Fruit fly (Drosophila melanogaster) whole organism, embryonic: Measurements from ENCODE around the gene CG43707.
A peak's percentile ranks its signal among the peaks of the same experiment; 100 is the strongest.

Experiments
- Bgb ChIP-seq: fragments of 200-800 bp; sonication (Bioruptor generic); IDR thresholded peaks from 2 replicates; pipeline ENCODE4 v1.3.6; 2022; ENCODE audit warnings: missing biosample characterization, missing genetic modification characterization; ENCODE audit not compliant: partially characterized antibody
- BtbVII ChIP-seq: fragments of 200-800 bp; sonication (Bioruptor generic); optimal IDR thresholded peaks from 3 replicates; lab custom pipeline; 2017; ENCODE audit warnings: missing biosample characterization, mild to moderate bottlenecking, missing genetic modification characterization
- CG10209 ChIP-seq: fragments of 200-800 bp; sonication (Bioruptor generic); optimal IDR thresholded peaks from 3 replicates; lab custom pipeline; 2017; ENCODE audit warnings: missing biosample characterization, mild to moderate bottlenecking, missing genetic modification characterization, missing genetic modification reagents
- CG10959 ChIP-seq: fragments of 200-800 bp; sonication (Bioruptor generic); IDR thresholded peaks from 2 replicates; pipeline ENCODE4 v1.3.6; 2022; ENCODE audit warnings: missing biosample characterization, missing genetic modification characterization
- CG11247 ChIP-seq: fragments of 200-800 bp; sonication (Bioruptor generic); IDR thresholded peaks from 2 replicates; pipeline ENCODE4 v1.3.6; 2022; ENCODE audit warnings: missing biosample characterization, missing genetic modification characterization
- CG12391 ChIP-seq: fragments of 200-800 bp; sonication (Bioruptor generic); optimal IDR thresholded peaks from 3 replicates; lab custom pipeline; 2018; ENCODE audit warnings: missing biosample characterization, mild to moderate bottlenecking, missing genetic modification characterization, moderate library complexity
- CG14965 ChIP-seq: fragments of 200-800 bp; sonication (Bioruptor generic); optimal IDR thresholded peaks from 2 replicates; lab custom pipeline; 2016; ENCODE audit warnings: missing biosample characterization, missing genetic modification characterization, borderline replicate concordance
- CG15073 ChIP-seq: fragments of 200-800 bp; sonication (Bioruptor generic); optimal IDR thresholded peaks from 2 replicates; lab custom pipeline; 2016; ENCODE audit warnings: missing biosample characterization, missing genetic modification characterization
- CG15269 ChIP-seq: fragments of 200-800 bp; sonication (Bioruptor generic); optimal IDR thresholded peaks from 2 replicates; lab custom pipeline; 2018; ENCODE audit warnings: missing biosample characterization, mild to moderate bottlenecking, missing genetic modification characterization, moderate library complexity
- CG1647 ChIP-seq: fragments of 200-800 bp; sonication (Bioruptor generic); optimal IDR thresholded peaks from 3 replicates; lab custom pipeline; 2016; ENCODE audit warnings: missing biosample characterization, missing genetic modification characterization
- CG17361 ChIP-seq: fragments of 200-800 bp; sonication (Bioruptor generic); IDR thresholded peaks from 3 replicates; pipeline ENCODE4 v1.3.6; 2022; ENCODE audit warnings: missing biosample characterization, missing genetic modification characterization
- CG17385 ChIP-seq: fragments of 200-800 bp; sonication (Bioruptor generic); optimal IDR thresholded peaks from 3 replicates; lab custom pipeline; 2018; ENCODE audit warnings: missing biosample characterization, mild to moderate bottlenecking, missing genetic modification characterization
- CG2199 ChIP-seq: fragments of 200-800 bp; sonication (Bioruptor generic); IDR thresholded peaks from 3 replicates; pipeline ENCODE4 v1.3.6; 2022; ENCODE audit warnings: missing biosample characterization, missing genetic modification characterization
- CG30403 ChIP-seq: fragments of 200-800 bp; sonication (Bioruptor generic); optimal IDR thresholded peaks from 3 replicates; lab custom pipeline; 2016; ENCODE audit warnings: missing biosample characterization, missing genetic modification characterization
- CG3726 ChIP-seq: fragments of 200-800 bp; sonication (Bioruptor generic); IDR thresholded peaks from 3 replicates; pipeline ENCODE4, ENCODE4 v1.3.6; 2022; ENCODE audit warnings: missing biosample characterization, missing genetic modification characterization
- CG3847 ChIP-seq: fragments of 200-800 bp; sonication (Bioruptor generic); IDR thresholded peaks from 2 replicates; pipeline ENCODE4 v1.3.6; 2022; ENCODE audit warnings: missing biosample characterization, missing genetic modification characterization
- CG3995 ChIP-seq: fragments of 200-800 bp; sonication (Bioruptor generic); optimal IDR thresholded peaks from 3 replicates; lab custom pipeline; 2016; ENCODE audit warnings: missing biosample characterization, missing genetic modification characterization
- CG4328 ChIP-seq: fragments of 200-800 bp; sonication (Bioruptor generic); optimal IDR thresholded peaks from 3 replicates; lab custom pipeline; 2017; ENCODE audit warnings: missing biosample characterization, missing genetic modification reagents, missing genetic modification characterization
- CG4404 ChIP-seq: fragments of 200-800 bp; sonication (Bioruptor generic); IDR thresholded peaks from 2 replicates; pipeline ENCODE4 v1.3.6; 2022; ENCODE audit warnings: missing biosample characterization, missing genetic modification characterization
- CG4424 ChIP-seq: fragments of 200-800 bp; sonication (Bioruptor generic); optimal IDR thresholded peaks from 3 replicates; lab custom pipeline; 2016; ENCODE audit warnings: missing biosample characterization, missing genetic modification characterization
- CG6683 ChIP-seq: fragments of 200-800 bp; sonication (Bioruptor generic); optimal IDR thresholded peaks from 2 replicates; lab custom pipeline; 2017; ENCODE audit warnings: missing biosample characterization, mild to moderate bottlenecking, missing genetic modification characterization, missing genetic modification reagents
- CG7556 ChIP-seq: fragments of 200-800 bp; sonication (Bioruptor generic); optimal IDR thresholded peaks from 2 replicates; lab custom pipeline; 2017; ENCODE audit warnings: missing biosample characterization, mild to moderate bottlenecking, missing genetic modification characterization
- CG8765 ChIP-seq: fragments of 200-800 bp; sonication (Bioruptor generic); IDR thresholded peaks from 2 replicates; pipeline ENCODE4 v1.3.6; 2022; ENCODE audit warnings: missing biosample characterization, missing genetic modification characterization
- HLH3B ChIP-seq: fragments of 200-800 bp; sonication (Bioruptor generic); IDR thresholded peaks from 2 replicates; pipeline ENCODE4 v1.3.6; 2022; ENCODE audit warnings: missing biosample characterization, missing genetic modification characterization
- Hmr ChIP-seq: fragments of 200-800 bp; sonication (Bioruptor generic); optimal IDR thresholded peaks from 3 replicates; lab custom pipeline; 2017; ENCODE audit warnings: mild to moderate bottlenecking, missing biosample characterization, missing genetic modification reagents, missing genetic modification characterization
- Hsf ChIP-seq: fragments of 200-800 bp; sonication (Bioruptor generic); optimal IDR thresholded peaks from 3 replicates; lab custom pipeline; 2016; ENCODE audit warnings: missing biosample characterization, missing genetic modification characterization
- MTF-1 ChIP-seq: fragments of 200-800 bp; sonication (Bioruptor generic); optimal IDR thresholded peaks from 2 replicates; lab custom pipeline; 2018; ENCODE audit warnings: missing biosample characterization, mild to moderate bottlenecking, missing genetic modification characterization, borderline replicate concordance
- Mrtf ChIP-seq: fragments of 200-800 bp; sonication (Bioruptor generic); IDR thresholded peaks from 3 replicates; pipeline ENCODE4 v1.3.6; 2022; ENCODE audit warnings: missing biosample characterization, missing genetic modification characterization
- Nf-YA ChIP-seq: fragments of 200-800 bp; sonication (Bioruptor generic); IDR thresholded peaks from 2 replicates; pipeline ENCODE4 v1.3.6; 2022; ENCODE audit warnings: missing biosample characterization, missing genetic modification characterization
- amos ChIP-seq: fragments of 200-800 bp; sonication (Bioruptor generic); IDR thresholded peaks from 2 replicates; pipeline ENCODE4 v1.3.6; 2022; ENCODE audit warnings: missing biosample characterization, missing genetic modification characterization; ENCODE audit not compliant: partially characterized antibody
- bcd ChIP-seq: fragments of 200-800 bp; sonication (Bioruptor generic); optimal IDR thresholded peaks from 2 replicates; lab custom pipeline; 2017; ENCODE audit warnings: missing biosample characterization, mild to moderate bottlenecking, missing genetic modification characterization
- cato ChIP-seq: fragments of 200-800 bp; sonication (Bioruptor generic); optimal IDR thresholded peaks from 2 replicates; lab custom pipeline; 2016; ENCODE audit warnings: missing biosample characterization, missing genetic modification characterization, borderline replicate concordance
- chif ChIP-seq, 2 experiments: fragments of 200-800 bp; sonication (Bioruptor generic); optimal IDR thresholded peaks; 3 replicates each; lab custom pipeline; 2016; ENCODE audit warnings: missing biosample characterization in 2 of 2, missing genetic modification characterization in 2 of 2
- gce ChIP-seq: fragments of 200-800 bp; sonication (Bioruptor generic); IDR thresholded peaks from 3 replicates; pipeline ENCODE4 v1.3.6; 2022; ENCODE audit warnings: missing biosample characterization, missing genetic modification characterization
- gcm ChIP-seq: fragments of 200-800 bp; sonication (Bioruptor generic); optimal IDR thresholded peaks from 2 replicates; lab custom pipeline; 2019; ENCODE audit warnings: missing biosample characterization, mild to moderate bottlenecking, missing genetic modification characterization, moderate library complexity
- gsb ChIP-seq: fragments of 200-800 bp; sonication (Bioruptor generic); IDR thresholded peaks from 2 replicates; pipeline ENCODE4 v1.3.6; 2022; ENCODE audit warnings: missing biosample characterization, missing genetic modification characterization
- jumu ChIP-seq: fragments of 200-800 bp; sonication (Bioruptor generic); optimal IDR thresholded peaks from 3 replicates; lab custom pipeline; 2016; ENCODE audit warnings: missing biosample characterization, missing genetic modification characterization
- ken ChIP-seq: fragments of 200-800 bp; sonication (Bioruptor generic); IDR thresholded peaks from 3 replicates; pipeline ENCODE4 v1.3.6; 2022; ENCODE audit warnings: missing biosample characterization, missing genetic modification characterization
- lola ChIP-seq, 3 experiments: fragments of >200 bp in 2 of 3; fragments of 200-800 bp in 1 of 3; sonication (Bioruptor generic) in 1 of 3; optimal IDR thresholded peaks; 2 replicates each; lab custom pipeline; 2017 to 2019; ENCODE audit warnings: missing biosample characterization in 3 of 3, missing genetic modification characterization in 3 of 3, mild to moderate bottlenecking in 1 of 3, moderate library complexity in 1 of 3
- org-1 ChIP-seq: fragments of 200-800 bp; sonication (Bioruptor generic); optimal IDR thresholded peaks from 2 replicates; lab custom pipeline; 2017; ENCODE audit warnings: missing biosample characterization, missing genetic modification characterization
- pan ChIP-seq, 4 experiments: fragments of >200 bp in 3 of 4; fragments of 200-800 bp in 1 of 4; sonication (Bioruptor generic) in 1 of 4; optimal IDR thresholded peaks in 3 of 4; IDR thresholded peaks in 1 of 4; 2 replicates each; pipeline versions ENCODE4 v1.3.6 to Lab custom; 2017 to 2022; ENCODE audit warnings: missing biosample characterization in 2 of 4, missing genetic modification characterization in 2 of 4, mixed read lengths in 1 of 4
- pita ChIP-seq: fragments of 200-800 bp; sonication (Bioruptor generic); optimal IDR thresholded peaks from 2 replicates; lab custom pipeline; 2017; ENCODE audit warnings: missing biosample characterization, mild to moderate bottlenecking, missing genetic modification characterization
- ranshi ChIP-seq: fragments of 200-800 bp; sonication (Bioruptor generic); IDR thresholded peaks from 2 replicates; pipeline ENCODE4 v1.3.6; 2022; ENCODE audit warnings: missing biosample characterization, missing genetic modification characterization
- sd ChIP-seq: fragments of 200-800 bp; sonication (Bioruptor generic); optimal IDR thresholded peaks from 3 replicates; lab custom pipeline; 2018; ENCODE audit warnings: missing biosample characterization, mild to moderate bottlenecking, missing genetic modification characterization, moderate library complexity
- sens-2 ChIP-seq: fragments of 200-800 bp; sonication (Bioruptor generic); IDR thresholded peaks from 2 replicates; pipeline ENCODE4 v1.3.6; 2022; ENCODE audit warnings: missing biosample characterization, missing genetic modification characterization
- seq ChIP-seq: fragments of 200-800 bp; sonication (Bioruptor generic); IDR thresholded peaks from 2 replicates; pipeline ENCODE4 v1.3.6; 2022; ENCODE audit warnings: missing biosample characterization, missing genetic modification characterization
- tap ChIP-seq: fragments of 200-800 bp; optimal IDR thresholded peaks from 3 replicates; lab custom pipeline; 2019; ENCODE audit warnings: missing biosample characterization, mild to moderate bottlenecking, missing genetic modification characterization, moderate library complexity

Gene CG43707

dm6 chr2L:3789290-3790067, 32.4 kb downstream of the CG43707 start (continued):
- no peak for TF ChIP-seq CG1647
- TF ChIP-seq CG3847 (GFP tag; lab: Robert Waterston, UW) = peak; percentile 30; the same call in 1 of the 2 replicates
- peak; percentile 58; the same call in 2 of the 3 replicates for TF ChIP-seq CG2199 (GFP tag; lab: Robert Waterston, UW)
- TF ChIP-seq CG17385 = peak; percentile 87
- peak; percentile 29 for TF ChIP-seq CG6683
- no peak; the same call in 1 of the 2 replicates for TF ChIP-seq amos (GFP tag; lab: Robert Waterston, UW)
- no peak for TF ChIP-seq CG14965
- peak; percentile 42; the same call in 1 of the 2 replicates for TF ChIP-seq CG10959 (GFP tag; lab: Robert Waterston, UW)
- TF ChIP-seq ranshi (GFP tag; lab: Robert Waterston, UW) = peak; percentile 88
- TF ChIP-seq bcd (GFP tag; lab: Kevin White, UChicago) = peak; percentile 69
- peak; percentile 75 for TF ChIP-seq Nf-YA
- peak; percentile 46 for TF ChIP-seq CG15073 (GFP tag; lab: Kevin White, UChicago)
- peak; percentile 32 for TF ChIP-seq MTF-1
- TF ChIP-seq Mrtf = peak; percentile 76; the same call in 2 of the 3 replicates
- peak; percentile 10 for TF ChIP-seq Hsf (GFP tag; lab: Kevin White, UChicago)
- TF ChIP-seq tap (tag; lab: Kevin White, UChicago) = peak; percentile 78
- TF ChIP-seq CG4424 = peak; percentile 82
- peak; percentile 91 for TF ChIP-seq gcm (GFP tag; lab: Kevin White, UChicago)
- TF ChIP-seq CG3726 (GFP tag; lab: Robert Waterston, UW) = 0 out of 3 replicates have a peak, but pooled peaks have one; percentile 52
- TF ChIP-seq CG7556 (GFP tag; lab: Kevin White, UChicago) = peak; percentile 86
- no peak; the same call in 1 of the 2 replicates for TF ChIP-seq gsb
- TF ChIP-seq cato (GFP tag; lab: Kevin White, UChicago) = peak; percentile 65
- no peak for TF ChIP-seq jumu (GFP tag; lab: Kevin White, UChicago)
- peak; percentile 95 for TF ChIP-seq CG12391 (tag; lab: Kevin White, UChicago)
- TF ChIP-seq BtbVII (GFP tag; lab: Kevin White, UChicago) = peak; percentile 54
- TF ChIP-seq Hmr (GFP tag; lab: Kevin White, UChicago) = peak; percentile 41
- TF ChIP-seq org-1 = peak; percentile 58
- peak; percentile 88 for TF ChIP-seq gce
- no peak; the same call in 1 of the 2 replicates for TF ChIP-seq Bgb (GFP tag; lab: Robert Waterston, UW)
- peak; percentile 84 for TF ChIP-seq ken (GFP tag; lab: Robert Waterston, UW)
- no peak for TF ChIP-seq CG3995
- TF ChIP-seq pita (GFP tag; lab: Kevin White, UChicago) = no peak
- TF ChIP-seq chif (GFP tag; optimal IDR thresholded peaks at IDR 0.05; lab: Kevin White, UChicago) = peak; percentile 2 to 36
- 0 out of 2 replicates have a peak, but pooled peaks have one; percentile 7 for TF ChIP-seq seq
- TF ChIP-seq CG30403 (GFP tag; lab: Kevin White, UChicago) = peak; percentile 71
- TF ChIP-seq sens-2 (GFP tag; lab: Robert Waterston, UW) = peak; percentile 52
- no peak for TF ChIP-seq pan (optimal IDR thresholded peaks at IDR 0.05; lab: Kevin White, UChicago)
- TF ChIP-seq pan (GFP tag; optimal IDR thresholded peaks at IDR 0.05 in 1 of 2, IDR thresholded peaks at IDR 0.05 in 1 of 2) = peak in 1 of 2 experiments; percentile 81
- TF ChIP-seq CG15269 (tag; lab: Kevin White, UChicago) = peak; percentile 74
- peak in 1 of 3 experiments; percentile 80 for TF ChIP-seq lola (GFP tag; optimal IDR thresholded peaks at IDR 0.05; lab: Kevin White, UChicago)
- peak; percentile 79 for TF ChIP-seq CG10209 (GFP tag; lab: Kevin White, UChicago)
- TF ChIP-seq HLH3B (GFP tag; lab: Robert Waterston, UW) = peak; percentile 91
- peak; percentile 84 for TF ChIP-seq sd (tag; lab: Kevin White, UChicago)
- TF ChIP-seq CG4404 (GFP tag; lab: Robert Waterston, UW) = peak; percentile 38; the same call in 1 of the 2 replicates
- 0 out of 2 replicates have a peak, but pooled peaks have one; percentile 40 for TF ChIP-seq CG11247 (GFP tag; lab: Robert Waterston, UW)
- TF ChIP-seq CG17361 (GFP tag; lab: Robert Waterston, UW) = peak; percentile 91
- TF ChIP-seq CG4328 (GFP tag; lab: Kevin White, UChicago) = peak; percentile 44
- 0 out of 2 replicates have a peak, but pooled peaks have one; percentile 10 for TF ChIP-seq CG8765 (GFP tag; lab: Robert Waterston, UW)
